Worm (Caenorhabditis elegans) whole organism, L3 larva: Measurements from ENCODE around the gene C44B12.3.

ENCODE experiments used
- R02D3.7 ChIP-seq: fragments of 150-350 bp; optimal IDR thresholded peaks from 2 replicates; lab custom pipeline; 2014; ENCODE audit warnings: missing biosample characterization, missing genetic modification characterization
- ZK546.5 ChIP-seq: sonication (generic microtip); optimal IDR thresholded peaks from 2 replicates; lab custom pipeline; 2017; ENCODE audit warnings: missing biosample characterization, missing genetic modification characterization
- aly-2 ChIP-seq: fragments of 150-350 bp; optimal IDR thresholded peaks from 2 replicates; lab custom pipeline; 2014; ENCODE audit warnings: missing biosample characterization, missing genetic modification characterization
- ama-1 ChIP-seq: fragments of 150-350 bp; optimal IDR thresholded peaks from 2 replicates; lab custom pipeline; 2018
- ceh-16 ChIP-seq: sonication (generic microtip); optimal IDR thresholded peaks from 2 replicates; lab custom pipeline; 2017; ENCODE audit warnings: missing biosample characterization, missing genetic modification characterization
- ceh-28 ChIP-seq: fragments of 150-350 bp; optimal IDR thresholded peaks from 2 replicates; lab custom pipeline; 2014; ENCODE audit warnings: missing biosample characterization, missing genetic modification reagents, missing genetic modification characterization
- ceh-82 ChIP-seq: fragments of 150-350 bp; optimal IDR thresholded peaks from 2 replicates; lab custom pipeline; 2014; ENCODE audit warnings: missing biosample characterization, missing genetic modification characterization
- ceh-9 ChIP-seq: sonication (generic microtip); optimal IDR thresholded peaks from 2 replicates; lab custom pipeline; 2018; ENCODE audit warnings: missing biosample characterization, missing genetic modification characterization
- elt-1 ChIP-seq: fragments of 150-350 bp; optimal IDR thresholded peaks from 2 replicates; lab custom pipeline; 2014; ENCODE audit warnings: missing biosample characterization, missing genetic modification characterization
- elt-2 ChIP-seq: sonication (generic microtip); optimal IDR thresholded peaks from 2 replicates; lab custom pipeline; 2016; ENCODE audit warnings: missing genetic modification reagents, mild to moderate bottlenecking, missing genetic modification characterization, missing compliant biosample characterization
- elt-3 ChIP-seq, 3 experiments: fragments of 150-350 bp in 1 of 3; sonication (generic microtip) in 2 of 3; optimal IDR thresholded peaks; 2 replicates in 2 of 3; 4 replicates in 1 of 3; lab custom pipeline; 2014 to 2017; ENCODE audit warnings: missing biosample characterization in 3 of 3, missing genetic modification characterization in 3 of 3
- eor-1 ChIP-seq, 2 experiments: fragments of 150-350 bp; optimal IDR thresholded peaks; 2 replicates each; lab custom pipeline; 2014 to 2018; ENCODE audit warnings: missing biosample characterization in 2 of 2, missing genetic modification characterization in 2 of 2
- fos-1 ChIP-seq: fragments of 150-350 bp; optimal IDR thresholded peaks from 2 replicates; lab custom pipeline; 2014; ENCODE audit warnings: missing biosample characterization, missing genetic modification characterization
- hmg-11 ChIP-seq: sonication (generic microtip); optimal IDR thresholded peaks from 2 replicates; lab custom pipeline; 2016; ENCODE audit warnings: missing genetic modification characterization, missing compliant biosample characterization
- jun-1 ChIP-seq: fragments of 150-350 bp; optimal IDR thresholded peaks from 2 replicates; lab custom pipeline; 2014; ENCODE audit warnings: missing biosample characterization, missing genetic modification reagents, missing genetic modification characterization
- lin-15B ChIP-seq: fragments of 150-350 bp; optimal IDR thresholded peaks from 2 replicates; lab custom pipeline; 2014; ENCODE audit warnings: missing biosample characterization, missing genetic modification characterization
- mdl-1 ChIP-seq: fragments of 150-350 bp; optimal IDR thresholded peaks from 2 replicates; lab custom pipeline; 2014; ENCODE audit warnings: missing biosample characterization, missing genetic modification characterization
- mml-1 ChIP-seq: fragments of 150-350 bp; sonication (generic microtip); optimal IDR thresholded peaks from 3 replicates; lab custom pipeline; 2014; ENCODE audit warnings: missing biosample characterization, missing genetic modification characterization
- nfya-1 ChIP-seq: sonication (generic microtip); optimal IDR thresholded peaks from 2 replicates; lab custom pipeline; 2017; ENCODE audit warnings: missing genetic modification characterization, mild to moderate bottlenecking, missing compliant biosample characterization, antibody characterized with exemption, moderate library complexity; ENCODE audit not compliant: insufficient read depth
- nhr-11 ChIP-seq: fragments of 150-350 bp; optimal IDR thresholded peaks from 2 replicates; lab custom pipeline; 2014; ENCODE audit warnings: missing biosample characterization, missing genetic modification characterization
- nhr-12 ChIP-seq: fragments of 150-350 bp; optimal IDR thresholded peaks from 2 replicates; lab custom pipeline; 2014; ENCODE audit warnings: missing biosample characterization, missing genetic modification characterization
- nhr-23 ChIP-seq: fragments of 150-350 bp; optimal IDR thresholded peaks from 2 replicates; lab custom pipeline; 2014; ENCODE audit warnings: missing biosample characterization, missing genetic modification reagents, missing genetic modification characterization
- nhr-237 ChIP-seq: fragments of 150-350 bp; optimal IDR thresholded peaks from 2 replicates; lab custom pipeline; 2014; ENCODE audit warnings: missing biosample characterization, missing genetic modification characterization
- nhr-25 ChIP-seq: sonication (generic microtip); optimal IDR thresholded peaks from 2 replicates; lab custom pipeline; 2017; ENCODE audit warnings: missing biosample characterization, missing genetic modification characterization
- nhr-28 ChIP-seq: fragments of 150-350 bp; optimal IDR thresholded peaks from 2 replicates; lab custom pipeline; 2014; ENCODE audit warnings: missing biosample characterization, missing genetic modification characterization
- nhr-67 ChIP-seq: fragments of 150-350 bp; optimal IDR thresholded peaks from 2 replicates; lab custom pipeline; 2014; ENCODE audit warnings: missing biosample characterization, missing genetic modification characterization
- nhr-76 ChIP-seq: fragments of 150-350 bp; sonication (generic microtip); optimal IDR thresholded peaks from 5 replicates; lab custom pipeline; 2014; ENCODE audit warnings: missing biosample characterization, missing genetic modification characterization
- nhr-77 ChIP-seq: fragments of 150-350 bp; optimal IDR thresholded peaks from 2 replicates; lab custom pipeline; 2014; ENCODE audit warnings: missing biosample characterization, missing genetic modification characterization
- pha-4 ChIP-seq: fragments of 150-350 bp; optimal IDR thresholded peaks from 2 replicates; lab custom pipeline; 2014; ENCODE audit warnings: missing biosample characterization, missing genetic modification reagents, missing genetic modification characterization
- sea-2 ChIP-seq: fragments of 150-350 bp; sonication (generic microtip); optimal IDR thresholded peaks from 4 replicates; lab custom pipeline; 2014; ENCODE audit warnings: missing biosample characterization, missing genetic modification reagents, missing genetic modification characterization
- snpc-4 ChIP-seq: fragments of 150-350 bp; optimal IDR thresholded peaks from 2 replicates; lab custom pipeline; 2014; ENCODE audit warnings: missing biosample characterization, missing genetic modification characterization
- tbx-2 ChIP-seq: sonication (generic microtip); optimal IDR thresholded peaks from 2 replicates; lab custom pipeline; 2016; ENCODE audit warnings: mild to moderate bottlenecking, missing genetic modification characterization, missing compliant biosample characterization
- unc-62 ChIP-seq: fragments of 150-350 bp; sonication (generic microtip); optimal IDR thresholded peaks from 4 replicates; lab custom pipeline; 2014; ENCODE audit warnings: missing biosample characterization, missing genetic modification reagents, missing genetic modification characterization
- zag-1 ChIP-seq: fragments of 150-350 bp; optimal IDR thresholded peaks from 2 replicates; lab custom pipeline; 2014; ENCODE audit warnings: missing biosample characterization, missing genetic modification characterization
- ztf-11 ChIP-seq: fragments of 150-350 bp; optimal IDR thresholded peaks from 2 replicates; lab custom pipeline; 2014; ENCODE audit warnings: missing biosample characterization, missing genetic modification characterization
- ztf-4 ChIP-seq: fragments of 150-350 bp; optimal IDR thresholded peaks from 2 replicates; lab custom pipeline; 2014; ENCODE audit warnings: missing biosample characterization, missing genetic modification characterization

Gene C44B12.3

DNA sequence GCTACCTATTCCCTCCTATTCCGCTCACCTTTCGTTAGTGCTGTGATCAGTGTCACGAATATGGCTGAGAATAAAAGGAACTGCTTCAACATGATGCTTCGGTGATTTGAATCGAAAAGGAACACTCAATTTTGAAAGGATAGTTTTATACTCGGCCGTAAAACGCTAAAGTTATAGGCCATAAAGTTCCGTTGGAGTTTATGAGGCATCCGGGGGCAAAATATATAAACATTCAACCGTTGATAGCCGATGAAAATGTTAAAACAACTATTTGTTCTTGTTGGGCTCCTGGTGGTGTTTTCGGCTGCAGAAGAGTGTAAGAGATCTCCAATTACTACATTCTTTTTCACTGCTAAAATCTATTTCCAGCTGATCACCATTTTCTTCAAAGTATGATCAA lies at the start of gene C44B12.3, which contains the start of gene C44B12.9:
Gene C44B12.3, plus strand, starts transcription at position 249 of the 400 bp plus-strand sequence.
Gene C44B12.9, minus strand, starts transcription at position 101 of the 400 bp plus-strand sequence.
- TF ChIP-seq nhr-76 (tag; lab: Kevin White, UChicago) (no peak), ama-1 (lab: Kevin White, UChicago) (no peak), elt-1 (no peak), nhr-23 (tag; lab: Kevin White, UChicago) (no peak), elt-3 (tag; optimal IDR thresholded peaks at IDR 0.05; lab: Kevin White, UChicago) (no peak), hmg-11 (no peak), nhr-11 (tag; lab: Kevin White, UChicago) (no peak), nhr-237 (tag; lab: Kevin White, UChicago) (no peak), fos-1 (no peak)

DNA sequence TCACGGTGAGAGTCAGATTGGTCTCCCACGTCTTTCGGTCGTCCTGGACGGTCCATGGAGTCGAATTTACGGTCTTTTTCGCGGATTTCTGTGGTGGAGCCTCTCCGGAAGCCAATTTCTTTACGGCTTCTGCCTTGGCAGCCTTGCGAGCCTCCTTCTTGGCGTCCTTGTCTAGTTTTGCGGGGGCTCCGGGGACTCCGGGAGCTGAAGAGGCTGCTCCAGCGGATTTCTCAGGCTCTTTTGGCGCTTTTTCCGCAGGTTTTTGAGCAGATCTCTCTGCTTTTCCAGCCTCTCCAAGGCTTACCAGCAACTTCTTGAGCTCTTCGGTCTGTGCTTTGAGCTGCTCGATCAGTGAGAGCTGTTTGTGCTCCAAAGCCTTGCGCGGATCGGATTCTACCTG lies 48.8 kb upstream of the C44B12.3 start:
- TF ChIP-seq elt-3 (tag; optimal IDR thresholded peaks at IDR 0.05; lab: Kevin White, UChicago) = no peak
- TF ChIP-seq elt-2 (tag; lab: Kevin White, UChicago) = no peak
- no peak for TF ChIP-seq unc-62 (GFP tag; lab: Kevin White, UChicago)
- TF ChIP-seq ZK546.5 (tag; lab: Kevin White, UChicago) = no peak
- TF ChIP-seq ceh-16 (tag; lab: Kevin White, UChicago) = no peak
- TF ChIP-seq nhr-23 (tag; lab: Kevin White, UChicago) = no peak
- TF ChIP-seq nhr-77 = no peak
- TF ChIP-seq hmg-11 = no peak
- TF ChIP-seq snpc-4 (tag; lab: Kevin White, UChicago) = no peak
- no peak for TF ChIP-seq tbx-2 (tag; lab: Kevin White, UChicago)
- TF ChIP-seq ztf-11 (tag; lab: Kevin White, UChicago) = no peak
- no peak for TF ChIP-seq mml-1 (tag; lab: Kevin White, UChicago)

DNA sequence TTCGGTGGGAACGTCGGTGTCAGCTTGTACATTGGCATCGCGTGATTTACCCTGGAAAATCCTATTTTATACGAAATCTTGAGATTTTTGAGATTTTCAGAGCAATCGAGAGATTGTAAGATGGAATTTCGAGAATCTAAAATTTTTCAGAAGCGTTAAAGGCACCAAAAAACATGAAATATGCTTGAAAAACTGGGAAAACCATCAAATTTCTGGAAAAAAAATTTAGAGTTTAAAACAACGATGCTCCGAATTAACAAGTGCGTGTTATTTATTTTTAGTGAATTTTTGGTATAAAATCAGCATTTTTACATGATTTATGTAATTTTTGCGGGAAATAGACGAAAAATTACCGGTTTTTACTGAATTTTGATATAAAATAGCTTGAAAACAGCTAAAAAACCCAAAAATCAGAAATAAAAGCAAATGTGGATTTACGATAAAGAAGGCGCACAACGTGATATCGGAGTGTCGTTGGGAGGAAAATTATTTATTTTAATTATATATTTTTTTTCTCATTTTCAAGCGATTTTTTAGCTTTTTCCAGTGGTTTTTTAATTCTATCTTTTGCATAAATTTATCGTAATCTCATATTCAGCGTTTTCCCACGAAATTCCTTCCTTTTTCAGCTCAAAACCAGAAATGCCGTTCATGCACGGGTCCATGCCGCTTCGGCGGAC lies 48.2 kb upstream of the C44B12.3 start, which contains the start of the genes Y55F3AM.13 and mrps-25:
Gene Y55F3AM.13, minus strand, starts transcription at position 51 of the 680 bp plus-strand sequence.
Gene mrps-25, plus strand, starts transcription at position 630 of the 680 bp plus-strand sequence.
- TF ChIP-seq nfya-1 (tag; lab: Kevin White, UChicago) (peak; percentile 20), aly-2 (tag; lab: Kevin White, UChicago) (no peak), R02D3.7 (peak; percentile 90), lin-15B (tag; lab: Kevin White, UChicago) (peak; percentile 65), sea-2 (GFP tag; lab: Kevin White, UChicago) (no peak), pha-4 (tag; lab: Kevin White, UChicago) (peak; percentile 59), hmg-11 (peak; percentile 40)

DNA sequence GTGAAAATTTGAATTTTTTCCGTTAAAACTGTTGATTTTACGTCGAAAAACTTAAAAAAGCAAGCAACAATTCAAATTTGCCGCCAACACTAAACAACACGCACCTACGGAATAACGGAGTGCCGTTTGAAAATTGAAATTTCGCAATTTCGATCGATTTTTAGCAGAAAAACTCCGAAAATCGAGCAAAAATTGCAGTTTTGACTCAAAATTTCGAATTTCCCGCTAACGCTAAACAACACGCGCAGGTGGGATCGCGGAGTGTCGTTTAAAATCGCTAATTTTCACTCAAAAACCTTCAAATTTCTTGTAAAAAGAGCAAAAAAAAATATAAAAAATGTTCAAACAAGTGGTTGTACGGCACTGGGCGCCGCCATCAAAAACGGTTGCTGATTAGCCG lies 46.1 kb upstream of the C44B12.3 start:
- TF ChIP-seq nhr-25 (tag; lab: Kevin White, UChicago) (no peak), mml-1 (tag; lab: Kevin White, UChicago) (no peak)

DNA sequence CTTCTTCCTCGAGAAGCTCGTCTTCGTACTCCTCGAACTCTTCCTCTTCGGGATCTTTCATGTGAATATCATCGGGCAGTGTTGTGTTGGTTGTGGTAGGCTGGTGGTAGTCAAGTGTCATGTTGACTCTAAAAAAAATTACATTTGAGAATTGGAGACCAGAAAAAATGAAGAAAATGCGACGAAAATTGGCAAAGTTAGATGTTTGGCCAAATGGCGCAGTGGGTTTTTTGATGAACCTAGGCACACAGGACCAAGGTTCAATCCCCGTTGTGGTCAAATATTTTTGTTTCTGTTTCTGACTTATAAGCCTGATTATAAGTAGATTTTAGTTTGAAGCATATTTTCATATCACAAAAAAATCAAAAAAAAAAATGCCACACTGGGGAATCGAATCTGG lies 41.5 kb upstream of the C44B12.3 start:
- TF ChIP-seq nhr-76 (tag; lab: Kevin White, UChicago) (no peak), elt-3 (tag; optimal IDR thresholded peaks at IDR 0.05; lab: Kevin White, UChicago) (no peak), ceh-28 (tag; lab: Kevin White, UChicago) (no peak), nhr-12 (tag; lab: Kevin White, UChicago) (no peak), ama-1 (lab: Kevin White, UChicago) (no peak), nhr-67 (tag; lab: Kevin White, UChicago) (no peak), ceh-9 (no peak), mdl-1 (no peak), ztf-11 (tag; lab: Kevin White, UChicago) (no peak), ZK546.5 (tag; lab: Kevin White, UChicago) (no peak), nhr-28 (tag; lab: Kevin White, UChicago) (no peak), nhr-23 (tag; lab: Kevin White, UChicago) (no peak), R02D3.7 (no peak), zag-1 (no peak), ceh-82 (tag; lab: Kevin White, UChicago) (no peak), jun-1 (tag; lab: Kevin White, UChicago) (no peak), elt-1 (no peak), eor-1 (tag; optimal IDR thresholded peaks at IDR 0.05; lab: Kevin White, UChicago) (no peak), ztf-4 (tag; lab: Kevin White, UChicago) (no peak)
- TF ChIP-seq, all 47 proteins: peak for 0
